Worm (Caenorhabditis elegans): Measurements from ENCODE around the gene ceh-41.

DNA sequence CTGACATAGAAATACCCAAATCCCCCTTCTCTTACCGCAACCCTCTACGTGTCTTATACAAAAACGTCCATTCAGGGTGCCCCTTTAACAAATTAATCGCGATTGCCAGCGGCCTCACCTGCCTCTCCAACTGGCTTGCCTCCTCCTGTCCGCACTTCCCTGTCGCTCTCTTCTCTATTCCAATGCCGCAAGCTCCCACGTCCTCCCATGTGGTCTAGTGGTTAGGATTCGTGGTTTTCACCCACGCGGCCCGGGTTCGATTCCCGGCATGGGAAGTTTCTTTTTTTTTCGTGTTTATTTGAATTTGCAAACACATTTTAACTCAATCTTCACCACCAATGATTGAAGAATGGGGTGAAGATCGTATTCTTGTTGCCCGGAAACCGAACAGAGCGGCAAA lies 10.1 kb upstream of the ceh-41 start:
- TF ChIP-seq ceh-16 (tag; optimal IDR thresholded peaks at IDR 0.05) (peak; percentile 7), fos-1 (tag; optimal IDR thresholded peaks at IDR 0.05) (no peak), snpc-4 (tag; optimal IDR thresholded peaks at IDR 0.05) (no peak), elt-3 (tag; optimal IDR thresholded peaks at IDR 0.05) (no peak), alr-1 (tag; optimal IDR thresholded peaks at IDR 0.05) (no peak), R02D3.7 (tag; optimal IDR thresholded peaks at IDR 0.05) (no peak), nhr-6 (tag; optimal IDR thresholded peaks at IDR 0.05) (no peak), nhr-11 (tag; optimal IDR thresholded peaks at IDR 0.05) (no peak)

Measured in whole organism, L2 larva.